Fruit fly (Drosophila melanogaster) whole organism, embryonic: ENCODE data around the gene Tcs3.

Source experiments
- Atf-2 ChIP-seq: fragments of 200-800 bp; sonication (Bioruptor generic); optimal IDR thresholded peaks from 2 replicates; lab custom pipeline; 2016; ENCODE audit warnings: missing biosample characterization, missing genetic modification characterization
- BtbVII ChIP-seq: fragments of 200-800 bp; sonication (Bioruptor generic); optimal IDR thresholded peaks from 3 replicates; lab custom pipeline; 2017; ENCODE audit warnings: missing biosample characterization, mild to moderate bottlenecking, missing genetic modification characterization
- CG1024 ChIP-seq: fragments of 200-800 bp; sonication (Bioruptor generic); IDR thresholded peaks from 2 replicates; pipeline ENCODE4 v1.3.6; 2022; ENCODE audit warnings: missing biosample characterization, missing genetic modification characterization
- CG10959 ChIP-seq: fragments of 200-800 bp; sonication (Bioruptor generic); IDR thresholded peaks from 2 replicates; pipeline ENCODE4 v1.3.6; 2022; ENCODE audit warnings: missing biosample characterization, missing genetic modification characterization
- CG11504 ChIP-seq: fragments of 200-800 bp; sonication (Bioruptor generic); optimal IDR thresholded peaks from 3 replicates; lab custom pipeline; 2019; ENCODE audit warnings: missing biosample characterization, mild to moderate bottlenecking, missing genetic modification characterization, moderate library complexity
- CG11560 ChIP-seq: fragments of 200-800 bp; sonication (Bioruptor generic); IDR thresholded peaks from 3 replicates; pipeline ENCODE4 v1.3.6; 2022; ENCODE audit warnings: missing biosample characterization, missing genetic modification characterization
- CG12104 ChIP-seq: fragments of 200-800 bp; sonication (Bioruptor generic); optimal IDR thresholded peaks from 3 replicates; lab custom pipeline; 2016; ENCODE audit warnings: missing biosample characterization, missing genetic modification characterization
- CG14014 ChIP-seq: fragments of 200-800 bp; sonication (Bioruptor generic); IDR thresholded peaks from 2 replicates; pipeline ENCODE4 v1.3.6; 2022; ENCODE audit warnings: missing biosample characterization, missing genetic modification characterization
- CG14050 ChIP-seq: fragments of 200-800 bp; sonication (Bioruptor generic); IDR thresholded peaks from 3 replicates; pipeline ENCODE4 v1.3.6; 2022; ENCODE audit warnings: missing biosample characterization, missing genetic modification characterization
- CG14441 ChIP-seq: fragments of 200-800 bp; sonication (Bioruptor generic); IDR thresholded peaks from 2 replicates; pipeline ENCODE4 v1.3.6; 2022; ENCODE audit warnings: missing biosample characterization, missing genetic modification characterization
- CG17361 ChIP-seq: fragments of 200-800 bp; sonication (Bioruptor generic); IDR thresholded peaks from 3 replicates; pipeline ENCODE4 v1.3.6; 2022; ENCODE audit warnings: missing biosample characterization, missing genetic modification characterization
- CG1832 ChIP-seq: fragments of 200-800 bp; sonication (Bioruptor generic); optimal IDR thresholded peaks from 2 replicates; lab custom pipeline; 2017; ENCODE audit warnings: missing biosample characterization, mild to moderate bottlenecking, missing genetic modification characterization, inconsistent platforms
- CG18599 ChIP-seq: fragments of 200-800 bp; sonication (Bioruptor generic); optimal IDR thresholded peaks from 3 replicates; lab custom pipeline; 2017; ENCODE audit warnings: missing biosample characterization, missing genetic modification characterization, mild to moderate bottlenecking, moderate library complexity, missing genetic modification reagents
- CG18619 ChIP-seq: fragments of 200-800 bp; sonication (Bioruptor generic); optimal IDR thresholded peaks from 3 replicates; lab custom pipeline; 2017; ENCODE audit warnings: missing biosample characterization, mild to moderate bottlenecking, missing genetic modification characterization
- CG2116 ChIP-seq: fragments of 200-800 bp; sonication (Bioruptor generic); optimal IDR thresholded peaks from 3 replicates; lab custom pipeline; 2018; ENCODE audit warnings: missing biosample characterization, mild to moderate bottlenecking, missing genetic modification characterization
- CG2712 ChIP-seq: fragments of 200-800 bp; optimal IDR thresholded peaks from 3 replicates; lab custom pipeline; 2019; ENCODE audit warnings: missing biosample characterization, mild to moderate bottlenecking, missing genetic modification characterization, moderate library complexity
- CG6272 ChIP-seq: fragments of 200-800 bp; sonication (Bioruptor generic); IDR thresholded peaks from 2 replicates; pipeline ENCODE4 v1.3.6; 2022; ENCODE audit warnings: missing biosample characterization, missing genetic modification characterization
- CG8944 ChIP-seq: fragments of 200-800 bp; sonication (Bioruptor generic); optimal IDR thresholded peaks from 3 replicates; lab custom pipeline; 2016; ENCODE audit warnings: missing biosample characterization, missing genetic modification characterization
- CG9609 ChIP-seq: fragments of 200-800 bp; sonication (Bioruptor generic); optimal IDR thresholded peaks from 3 replicates; lab custom pipeline; 2016; ENCODE audit warnings: missing biosample characterization, missing genetic modification characterization
- CHES-1-like ChIP-seq: fragments of 200-800 bp; sonication (Bioruptor generic); optimal IDR thresholded peaks from 2 replicates; lab custom pipeline; 2016; ENCODE audit warnings: missing biosample characterization, missing genetic modification characterization
- Dek ChIP-seq: fragments of 200-800 bp; sonication (Bioruptor generic); optimal IDR thresholded peaks from 3 replicates; lab custom pipeline; 2019; ENCODE audit warnings: missing biosample characterization, mild to moderate bottlenecking, missing genetic modification characterization, moderate library complexity
- E2f2 ChIP-seq: fragments of 200-800 bp; sonication (Bioruptor generic); IDR thresholded peaks from 2 replicates; pipeline ENCODE4 v1.3.6; 2022; ENCODE audit warnings: missing biosample characterization, missing genetic modification characterization
- Fer2 ChIP-seq: fragments of 200-800 bp; sonication (Bioruptor generic); optimal IDR thresholded peaks from 2 replicates; lab custom pipeline; 2018; ENCODE audit warnings: missing biosample characterization, mild to moderate bottlenecking, missing genetic modification characterization, moderate library complexity
- GATAe ChIP-seq: fragments of 200-800 bp; sonication (Bioruptor generic); conservative IDR thresholded peaks from 2 replicates; pipeline ENCODE4 v1.3.6; 2022; ENCODE audit warnings: missing biosample characterization, missing genetic modification characterization
- H15 ChIP-seq: fragments of 200-800 bp; sonication (Bioruptor generic); IDR thresholded peaks from 3 replicates; pipeline ENCODE4 v1.3.6; 2022; ENCODE audit warnings: missing biosample characterization, missing genetic modification characterization
- HLH4C ChIP-seq: fragments of 200-800 bp; sonication (Bioruptor generic); IDR thresholded peaks from 3 replicates; pipeline ENCODE4 v1.3.6; 2022; ENCODE audit warnings: missing biosample characterization, missing genetic modification characterization; ENCODE audit not compliant: partially characterized antibody
- Max ChIP-seq: fragments of 200-800 bp; sonication (Bioruptor generic); optimal IDR thresholded peaks from 2 replicates; lab custom pipeline; 2016; ENCODE audit warnings: missing biosample characterization, mild to moderate bottlenecking, missing genetic modification characterization
- Med ChIP-seq: fragments of 200-800 bp; sonication (Bioruptor generic); peaks from one replicate; lab custom pipeline; 2016; ENCODE audit warnings: missing biosample characterization, missing genetic modification characterization, mild to moderate bottlenecking, inconsistent platforms, moderate library complexity
- Mrtf ChIP-seq: fragments of 200-800 bp; sonication (Bioruptor generic); IDR thresholded peaks from 3 replicates; pipeline ENCODE4 v1.3.6; 2022; ENCODE audit warnings: missing biosample characterization, missing genetic modification characterization
- Oaz ChIP-seq: fragments of 200-800 bp; sonication (Bioruptor generic); IDR thresholded peaks from 2 replicates; pipeline ENCODE4 v1.3.6; 2022; ENCODE audit warnings: missing biosample characterization, missing genetic modification characterization
- Ptx1 ChIP-seq: fragments of 200-800 bp; sonication (Bioruptor generic); IDR thresholded peaks from 2 replicates; pipeline ENCODE4 v1.3.6; 2022; ENCODE audit warnings: missing biosample characterization, missing genetic modification characterization
- Ssrp ChIP-seq: fragments of 200-800 bp; sonication (Bioruptor generic); optimal IDR thresholded peaks from 2 replicates; lab custom pipeline; 2018; ENCODE audit warnings: missing biosample characterization, mild to moderate bottlenecking, missing genetic modification characterization, moderate library complexity
- Vsx1 ChIP-seq: fragments of 200-800 bp; sonication (Bioruptor generic); optimal IDR thresholded peaks from 2 replicates; lab custom pipeline; 2017; ENCODE audit warnings: missing biosample characterization, mild to moderate bottlenecking, missing genetic modification characterization, missing genetic modification reagents
- cg ChIP-seq: fragments of 200-800 bp; sonication (Bioruptor generic); optimal IDR thresholded peaks from 3 replicates; lab custom pipeline; 2019; ENCODE audit warnings: missing biosample characterization, mild to moderate bottlenecking, missing genetic modification characterization, moderate library complexity
- chinmo ChIP-seq: fragments of 200-800 bp; sonication (Bioruptor generic); IDR thresholded peaks from 4 replicates; pipeline ENCODE4 v1.3.6; 2022; ENCODE audit warnings: missing biosample characterization, missing genetic modification characterization; ENCODE audit not compliant: partially characterized antibody
- dmrt99B ChIP-seq: fragments of 200-800 bp; sonication (Bioruptor generic); optimal IDR thresholded peaks from 2 replicates; lab custom pipeline; 2018; ENCODE audit warnings: missing biosample characterization, mild to moderate bottlenecking, missing genetic modification characterization, moderate library complexity
- dysf ChIP-seq: fragments of 200-800 bp; sonication (Bioruptor generic); IDR thresholded peaks from 3 replicates; pipeline ENCODE4 v1.3.6; 2022; ENCODE audit warnings: missing biosample characterization, missing genetic modification characterization
- fd96Cb ChIP-seq: fragments of 200-800 bp; sonication (Bioruptor generic); optimal IDR thresholded peaks from 2 replicates; lab custom pipeline; 2018; ENCODE audit warnings: missing biosample characterization, mild to moderate bottlenecking, missing genetic modification characterization, moderate library complexity
- gro ChIP-seq: fragments of 200-800 bp; sonication (Bioruptor generic); optimal IDR thresholded peaks from 2 replicates; lab custom pipeline; 2016; ENCODE audit warnings: missing biosample characterization, missing genetic modification characterization
- h ChIP-seq: fragments of >200 bp; optimal IDR thresholded peaks from 2 replicates; lab custom pipeline; 2017
- hbn ChIP-seq: fragments of 200-800 bp; sonication (Bioruptor generic); IDR thresholded peaks from 2 replicates; pipeline ENCODE4 v1.3.6; 2022; ENCODE audit warnings: missing biosample characterization, missing genetic modification characterization; ENCODE audit not compliant: partially characterized antibody
- her ChIP-seq: fragments of 200-800 bp; sonication (Bioruptor generic); optimal IDR thresholded peaks from 2 replicates; lab custom pipeline; 2016; ENCODE audit warnings: missing biosample characterization, missing genetic modification characterization
- ind ChIP-seq: fragments of 200-800 bp; sonication (Bioruptor generic); optimal IDR thresholded peaks from 3 replicates; lab custom pipeline; 2016; ENCODE audit warnings: missing biosample characterization, missing genetic modification characterization
- kni ChIP-seq: fragments of 200-800 bp; sonication (Bioruptor generic); optimal IDR thresholded peaks from 3 replicates; lab custom pipeline; 2017; ENCODE audit warnings: mild to moderate bottlenecking, missing biosample characterization, missing genetic modification reagents, missing genetic modification characterization
- nerfin-2 ChIP-seq: fragments of 200-800 bp; sonication (Bioruptor generic); IDR thresholded peaks from 2 replicates; pipeline ENCODE4 v1.3.6; 2022; ENCODE audit warnings: missing biosample characterization, missing genetic modification characterization; ENCODE audit not compliant: partially characterized antibody
- prd ChIP-seq, 3 experiments: fragments of >200 bp in 2 of 3; fragments of 200-800 bp in 1 of 3; sonication (Bioruptor generic) in 1 of 3; optimal IDR thresholded peaks in 2 of 3; IDR thresholded peaks in 1 of 3; 2 replicates in 2 of 3; 3 replicates in 1 of 3; pipeline versions ENCODE4 v1.3.6 to Lab custom; 2017 to 2022; ENCODE audit warnings: missing biosample characterization in 1 of 3, missing genetic modification characterization in 1 of 3
- row ChIP-seq: fragments of 200-800 bp; sonication (Bioruptor generic); IDR thresholded peaks from 3 replicates; pipeline ENCODE4 v1.3.6; 2022; ENCODE audit warnings: missing biosample characterization, missing genetic modification characterization
- sqz ChIP-seq: fragments of 200-800 bp; sonication (Bioruptor generic); optimal IDR thresholded peaks from 3 replicates; lab custom pipeline; 2018; ENCODE audit warnings: missing biosample characterization, mild to moderate bottlenecking, missing genetic modification characterization
- tin ChIP-seq: fragments of 200-800 bp; sonication (Bioruptor generic); optimal IDR thresholded peaks from 3 replicates; lab custom pipeline; 2016; ENCODE audit warnings: missing biosample characterization, missing genetic modification characterization
- toy ChIP-seq: fragments of 200-800 bp; sonication (Bioruptor generic); IDR thresholded peaks from 2 replicates; pipeline ENCODE4 v1.3.6; 2022; ENCODE audit warnings: missing biosample characterization, missing genetic modification characterization
- usp ChIP-seq: fragments of >200 bp; optimal IDR thresholded peaks from 2 replicates; lab custom pipeline; 2017; ENCODE audit warnings: missing biosample characterization, missing genetic modification characterization

Tcs3 gene

DNA sequence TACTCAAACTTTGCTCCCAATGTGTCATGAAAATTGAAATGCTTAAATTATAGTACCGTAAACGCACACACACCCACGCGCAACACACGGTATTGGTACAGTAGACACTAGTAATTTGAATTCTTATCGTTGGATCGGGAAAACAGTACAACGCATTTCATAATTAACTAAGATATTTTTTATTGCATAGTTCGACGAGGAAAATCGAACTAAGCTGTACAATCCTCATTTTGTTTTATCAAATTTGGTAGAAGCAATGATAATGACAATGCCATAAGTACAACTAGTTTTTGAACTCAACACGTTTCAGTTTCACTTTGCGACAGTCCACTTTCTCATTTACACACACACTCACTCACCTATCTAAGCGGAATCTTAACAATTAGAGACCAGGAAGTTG lies 29.0 kb downstream of the Tcs3 start (continued):
- TF ChIP-seq CG6272 (GFP tag; lab: Robert Waterston, UW) (no peak), GATAe (no peak), kni (peak; percentile 66), row (peak; percentile 92), dmrt99B (tag; lab: Kevin White, UChicago) (peak; percentile 80), CG18599 (GFP tag; lab: Kevin White, UChicago) (no peak), usp (no peak), ind (peak; percentile 76), Vsx1 (GFP tag; lab: Kevin White, UChicago) (no peak), CG1832 (GFP tag; lab: Kevin White, UChicago) (no peak), Ssrp (peak; percentile 59), CG17361 (peak; percentile 64; the same call in 2 of the 3 replicates), sqz (GFP tag; lab: Kevin White, UChicago) (no peak), Ptx1 (GFP tag; lab: Robert Waterston, UW) (peak; percentile 63), CG2116 (no peak), CG14441 (GFP tag; lab: Robert Waterston, UW) (peak; percentile 52; the same call in 1 of the 2 replicates), hbn (GFP tag; lab: Robert Waterston, UW) (no peak), cg (GFP tag; lab: Kevin White, UChicago) (peak; percentile 78), CG10959 (peak; percentile 36; the same call in 1 of the 2 replicates), h (lab: Kevin White, UChicago) (no peak), Max (GFP tag; lab: Kevin White, UChicago) (no peak), CG9609 (peak; percentile 50), Dek (peak; percentile 74), E2f2 (GFP tag; lab: Robert Waterston, UW) (0 out of 2 replicates have a peak, but pooled peaks have one; percentile 28), dysf (GFP tag; lab: Robert Waterston, UW) (peak; percentile 76; the same call in 1 of the 3 replicates), BtbVII (GFP tag; lab: Kevin White, UChicago) (peak; percentile 81), Med (GFP tag; lab: Kevin White, UChicago) (peak; percentile 94), her (GFP tag; lab: Kevin White, UChicago) (peak; percentile 61), CHES-1-like (GFP tag; lab: Kevin White, UChicago) (peak; percentile 50), Mrtf (GFP tag; lab: Robert Waterston, UW) (peak; percentile 50; the same call in 1 of the 3 replicates), tin (GFP tag; lab: Kevin White, UChicago) (peak; percentile 63), CG11560 (no peak), Fer2 (peak; percentile 64), Atf-2 (GFP tag; lab: Kevin White, UChicago) (peak; percentile 25), CG14050 (GFP tag; lab: Robert Waterston, UW) (no peak), toy (GFP tag; lab: Robert Waterston, UW) (peak; percentile 60; the same call in 1 of the 2 replicates), H15 (GFP tag; lab: Robert Waterston, UW) (no peak), CG8944 (GFP tag; lab: Kevin White, UChicago) (peak; percentile 66), gro (peak; percentile 83), CG11504 (no peak), prd (optimal IDR thresholded peaks at IDR 0.05; lab: Kevin White, UChicago) (no peak), prd (GFP tag; IDR thresholded peaks at IDR 0.05; lab: Robert Waterston, UW) (peak; percentile 67; the same call in 2 of the 3 replicates), Oaz (GFP tag; lab: Robert Waterston, UW) (peak; percentile 27; the same call in 1 of the 2 replicates), CG14014 (GFP tag; lab: Robert Waterston, UW) (peak; percentile 65), HLH4C (GFP tag; lab: Robert Waterston, UW) (no peak), chinmo (no peak), CG1024 (GFP tag; lab: Robert Waterston, UW) (no peak), CG18619 (GFP tag; lab: Kevin White, UChicago) (peak; percentile 63), fd96Cb (tag; lab: Kevin White, UChicago) (peak; percentile 56), nerfin-2 (GFP tag; lab: Robert Waterston, UW) (no peak), CG2712 (tag; lab: Kevin White, UChicago) (peak; percentile 67), CG12104 (peak; percentile 53)
